Fruit fly (Drosophila melanogaster) whole organism, prepupa: ENCODE measurements around the gene pzg.

ENCODE experiments used
- CG3919 ChIP-seq: fragments of 200-800 bp; sonication (Bioruptor generic); optimal IDR thresholded peaks from 3 replicates; lab custom pipeline; 2016; ENCODE audit warnings: missing biosample characterization, missing genetic modification characterization
- CG6808 ChIP-seq: fragments of 200-800 bp; sonication (Bioruptor generic); optimal IDR thresholded peaks from 3 replicates; lab custom pipeline; 2017; ENCODE audit warnings: missing biosample characterization, missing genetic modification characterization, mild to moderate bottlenecking, moderate library complexity, missing genetic modification reagents

DNA sequence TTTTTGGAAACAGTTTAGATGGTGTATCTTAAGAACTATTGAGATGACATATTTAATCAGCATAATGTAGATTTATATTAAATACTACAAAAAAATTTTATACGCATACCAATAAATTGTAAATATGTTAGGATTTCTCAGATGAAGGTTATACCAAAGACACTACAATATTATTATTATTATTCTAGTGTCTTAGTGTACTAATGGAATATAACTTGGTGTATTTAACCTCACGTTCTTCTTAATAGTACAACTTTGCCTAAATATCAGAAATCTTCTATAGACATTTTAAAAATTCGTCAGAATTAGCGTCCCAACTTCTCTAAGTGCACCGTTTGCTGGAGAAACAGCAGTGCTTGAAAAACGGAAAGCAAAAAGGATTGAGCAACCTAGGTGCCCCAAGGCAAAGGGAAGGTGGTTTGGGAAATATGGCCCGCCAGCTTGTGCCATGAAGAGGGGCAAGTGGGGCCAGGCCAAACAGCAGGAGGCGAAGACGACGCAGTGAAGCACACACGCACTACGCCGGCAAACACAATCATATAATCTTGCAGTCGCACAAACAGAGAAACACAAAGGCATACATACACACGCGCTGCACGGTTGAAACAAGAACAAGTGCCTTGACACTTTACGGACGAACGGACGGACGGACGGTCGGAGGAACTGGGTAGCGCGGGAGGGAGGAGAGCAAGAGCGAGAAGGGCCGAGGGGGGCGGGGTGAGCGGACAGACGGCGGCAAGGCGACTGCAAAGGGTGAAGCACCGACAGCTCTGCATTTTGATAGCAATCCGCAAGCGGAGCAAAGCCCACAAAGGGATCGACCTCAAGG, 32.8 kb upstream of the pzg start:
- TF ChIP-seq CG3919 (GFP tag; lab: Kevin White, UChicago) (peak; percentile 66), CG6808 (peak; percentile 66)
